Fruit fly (Drosophila melanogaster): ENCODE results near the gene Tmem43.

Gene Tmem43

dm6 chr3L:7953728-7954127 lies 38.8 kb upstream of the Tmem43 start (continued):
- no peak for TF ChIP-seq CG6683 (GFP tag; optimal IDR thresholded peaks at IDR 0.05)
- no peak for TF ChIP-seq CG1233 (GFP tag; optimal IDR thresholded peaks at IDR 0.05)
- no peak for TF ChIP-seq fru (optimal IDR thresholded peaks at IDR 0.05)
- TF ChIP-seq esg (GFP tag; conservative IDR thresholded peaks at IDR 0.05) = no peak
- no peak for TF ChIP-seq insv (GFP tag; optimal IDR thresholded peaks at IDR 0.05)
- no peak for TF ChIP-seq CG12659 (GFP tag; optimal IDR thresholded peaks at IDR 0.05)
- peak; percentile 28; the same call in 1 of the 3 replicates for TF ChIP-seq CG17361 (GFP tag; IDR thresholded peaks at IDR 0.05)
- TF ChIP-seq CG1647 (GFP tag; optimal IDR thresholded peaks at IDR 0.05) = no peak
- TF ChIP-seq CG18262 (tag; optimal IDR thresholded peaks at IDR 0.05) = peak; percentile 67
- no peak for TF ChIP-seq D (optimal IDR thresholded peaks at IDR 0.05)
- TF ChIP-seq D (GFP tag; optimal IDR thresholded peaks at IDR 0.05) = peak; percentile 37
- peak; percentile 29; the same call in 1 of the 2 replicates for TF ChIP-seq CG31441 (GFP tag; IDR thresholded peaks at IDR 0.05)
- TF ChIP-seq ewg (GFP tag; optimal IDR thresholded peaks at IDR 0.05) = no peak
- TF ChIP-seq Hr39 (optimal IDR thresholded peaks at IDR 0.05) = no peak

- TF ChIP-seq CG14965 (GFP tag; optimal IDR thresholded peaks at IDR 0.05; ENCODE audit: borderline replicate concordance) = no peak
- TF ChIP-seq hb (GFP tag; IDR thresholded peaks at IDR 0.05; ENCODE audit: partially characterized antibody) = no peak
- no peak for TF ChIP-seq gce (GFP tag; IDR thresholded peaks at IDR 0.05)
- TF ChIP-seq CG8359 (GFP tag; optimal IDR thresholded peaks at IDR 0.05; ENCODE audit: borderline replicate concordance) = no peak
- TF ChIP-seq sima (GFP tag; optimal IDR thresholded peaks at IDR 0.05) = no peak
- TF ChIP-seq CG16815 (GFP tag; optimal IDR thresholded peaks at IDR 0.05) = peak; percentile 73
- no peak for TF ChIP-seq Mes4 (GFP tag; optimal IDR thresholded peaks at IDR 0.05)
- TF ChIP-seq MESR4 (GFP tag; optimal IDR thresholded peaks at IDR 0.05) = no peak
- TF ChIP-seq CG13123 (GFP tag; optimal IDR thresholded peaks at IDR 0.05) = no peak
- no peak for TF ChIP-seq gt (GFP tag; IDR thresholded peaks at IDR 0.05)
- TF ChIP-seq nerfin-1 (tag; optimal IDR thresholded peaks at IDR 0.05) = no peak
- TF ChIP-seq Dp (GFP tag; optimal IDR thresholded peaks at IDR 0.05) = no peak
- no peak for TF ChIP-seq Doc3 (GFP tag; IDR thresholded peaks at IDR 0.05; ENCODE audit: partially characterized antibody)
- TF ChIP-seq CG30403 (GFP tag; optimal IDR thresholded peaks at IDR 0.05) = peak; percentile 11
- no peak for TF ChIP-seq exex (tag; optimal IDR thresholded peaks at IDR 0.05)
- TF ChIP-seq Xrp1 (GFP tag; IDR thresholded peaks at IDR 0.05) = peak; percentile 46; the same call in 1 of the 2 replicates
- TF ChIP-seq cato (GFP tag; optimal IDR thresholded peaks at IDR 0.05; ENCODE audit: borderline replicate concordance) = no peak
- TF ChIP-seq CG31224 (GFP tag; IDR thresholded peaks at IDR 0.05) = no peak
- no peak for TF ChIP-seq Ada2b (GFP tag; IDR thresholded peaks at IDR 0.05)
- no peak for TF ChIP-seq al (GFP tag; IDR thresholded peaks at IDR 0.05)
- no peak for TF ChIP-seq rib (GFP tag; IDR thresholded peaks at IDR 0.05)
- TF ChIP-seq YL-1 (GFP tag; optimal IDR thresholded peaks at IDR 0.05) = no peak
- no peak for TF ChIP-seq Dref (GFP tag; IDR thresholded peaks at IDR 0.05)
- no peak for TF ChIP-seq CG8281 (tag; optimal IDR thresholded peaks at IDR 0.05)
- no peak for TF ChIP-seq jigr1 (GFP tag; IDR thresholded peaks at IDR 0.05)
- TF ChIP-seq caup (GFP tag; optimal IDR thresholded peaks at IDR 0.05; ENCODE audit: severe bottlenecking) = no peak
- TF ChIP-seq CG2889 (GFP tag; IDR thresholded peaks at IDR 0.05) = no peak
- TF ChIP-seq ttk (GFP tag; IDR thresholded peaks at IDR 0.05) = no peak
- no peak for TF ChIP-seq Lim3 (GFP tag; IDR thresholded peaks at IDR 0.05)
- peak; percentile 27 for TF ChIP-seq CG15696 (tag; optimal IDR thresholded peaks at IDR 0.05)
- no peak for TF ChIP-seq danr (GFP tag; IDR thresholded peaks at IDR 0.05)
- no peak for TF ChIP-seq CG16813 (GFP tag; IDR thresholded peaks at IDR 0.05; ENCODE audit: partially characterized antibody)
- no peak for TF ChIP-seq crol (GFP tag; IDR thresholded peaks at IDR 0.05)
- TF ChIP-seq Gug (GFP tag; IDR thresholded peaks at IDR 0.05) = no peak
- TF ChIP-seq CG4424 (GFP tag; optimal IDR thresholded peaks at IDR 0.05) = peak; percentile 66
- no peak for TF ChIP-seq Dek (tag; optimal IDR thresholded peaks at IDR 0.05)
- TF ChIP-seq eyg (GFP tag; optimal IDR thresholded peaks at IDR 0.05) = no peak
- no peak for TF ChIP-seq Bgb (GFP tag; IDR thresholded peaks at IDR 0.05; ENCODE audit: partially characterized antibody)
These were observed 38.1 kb upstream of the Tmem43 start for dm6 chr3L:7952978-7953377.
